Worm (Caenorhabditis elegans) whole organism, L4 larva: Measurements from ENCODE around the gene arrd-3.

Experiments used
- F49E8.2 ChIP-seq: sonication (generic microtip); optimal IDR thresholded peaks from 2 replicates; lab custom pipeline; 2016; ENCODE audit warnings: missing compliant biosample characterization, mild to moderate bottlenecking, missing genetic modification characterization, borderline replicate concordance
- R02D3.7 ChIP-seq: fragments of 150-350 bp; sonication (generic microtip); optimal IDR thresholded peaks from 3 replicates; lab custom pipeline; 2014; ENCODE audit warnings: missing biosample characterization, missing genetic modification characterization
- aha-1 ChIP-seq: fragments of 150-350 bp; peaks from one replicate; lab custom pipeline; 2014; ENCODE audit warnings: missing biosample characterization, missing genetic modification characterization
- arid-1 ChIP-seq: fragments of 200-800 bp; sonication (Bioruptor generic); conservative IDR thresholded peaks from 2 replicates; pipeline ENCODE4 v1.3.6; 2022; ENCODE audit warnings: missing genetic modification reagents, missing genetic modification characterization, missing compliant biosample characterization
- ceh-20 ChIP-seq: fragments of 200-800 bp; sonication (Bioruptor generic); IDR thresholded peaks from 2 replicates; pipeline ENCODE4 v1.3.6; 2022; ENCODE audit warnings: missing genetic modification reagents, missing genetic modification characterization, missing compliant biosample characterization
- ceh-28 ChIP-seq: fragments of 150-350 bp; optimal IDR thresholded peaks from 2 replicates; lab custom pipeline; 2014; ENCODE audit warnings: missing biosample characterization, missing genetic modification reagents, missing genetic modification characterization
- ceh-44 ChIP-seq: fragments of 200-800 bp; sonication (Bioruptor generic); IDR thresholded peaks from 2 replicates; pipeline ENCODE4 v1.3.6; 2022; ENCODE audit warnings: missing genetic modification reagents, missing genetic modification characterization, missing compliant biosample characterization
- daf-12 ChIP-seq: fragments of 150-350 bp; optimal IDR thresholded peaks from 2 replicates; lab custom pipeline; 2014; ENCODE audit warnings: missing biosample characterization, missing genetic modification reagents, missing genetic modification characterization
- daf-16 ChIP-seq, 3 experiments: sonication (generic microtip); optimal IDR thresholded peaks; 2 replicates each; lab custom pipeline; 2016 to 2017; ENCODE audit warnings: missing genetic modification characterization in 3 of 3, missing genetic modification reagents in 3 of 3, mild to moderate bottlenecking in 2 of 3, missing compliant biosample characterization in 2 of 3, missing biosample characterization in 1 of 3, moderate library complexity in 1 of 3
- daf-19 ChIP-seq: fragments of 200-800 bp; sonication (Bioruptor generic); conservative IDR thresholded peaks from 2 replicates; pipeline ENCODE4 v1.3.6; 2022; ENCODE audit warnings: missing genetic modification characterization, missing compliant biosample characterization
- daf-8 ChIP-seq: fragments of 200-800 bp; sonication (Bioruptor generic); IDR thresholded peaks from 2 replicates; pipeline ENCODE4 v1.3.6; 2022; ENCODE audit warnings: missing genetic modification characterization, missing compliant biosample characterization
- dmd-6 ChIP-seq: fragments of 200-800 bp; sonication (Bioruptor generic); IDR thresholded peaks from 2 replicates; pipeline ENCODE4 v1.3.6; 2022; ENCODE audit warnings: missing genetic modification reagents, missing genetic modification characterization, missing compliant biosample characterization
- dve-1 ChIP-seq: sonication (generic microtip); optimal IDR thresholded peaks from 2 replicates; lab custom pipeline; 2017; ENCODE audit warnings: antibody characterized with exemption, mild to moderate bottlenecking, missing genetic modification characterization, missing compliant biosample characterization; ENCODE audit not compliant: insufficient read depth
- fkh-10 ChIP-seq: fragments of 150-350 bp; optimal IDR thresholded peaks from 2 replicates; lab custom pipeline; 2014; ENCODE audit warnings: missing biosample characterization, missing genetic modification reagents, missing genetic modification characterization
- hlh-11 ChIP-seq: fragments of 200-800 bp; sonication (Bioruptor generic); optimal IDR thresholded peaks from 2 replicates; lab custom pipeline; 2018; ENCODE audit warnings: mild to moderate bottlenecking, missing genetic modification characterization, missing compliant biosample characterization
- hlh-30 ChIP-seq: sonication (generic microtip); optimal IDR thresholded peaks from 2 replicates; lab custom pipeline; 2017; ENCODE audit warnings: antibody characterized with exemption, mild to moderate bottlenecking, missing genetic modification characterization, missing compliant biosample characterization; ENCODE audit not compliant: insufficient read depth
- lin-29 ChIP-seq: fragments of 200-800 bp; sonication (Bioruptor generic); IDR thresholded peaks from 2 replicates; pipeline ENCODE4 v1.3.6; 2022; ENCODE audit warnings: missing genetic modification reagents, missing genetic modification characterization, missing compliant biosample characterization
- lin-38 ChIP-seq: fragments of 200-800 bp; sonication (Bioruptor generic); IDR thresholded peaks from 2 replicates; pipeline ENCODE4 v1.3.6; 2022; ENCODE audit warnings: missing genetic modification reagents, missing genetic modification characterization, missing compliant biosample characterization
- mdt-29 ChIP-seq: fragments of 200-800 bp; sonication (Bioruptor generic); IDR thresholded peaks from 2 replicates; pipeline ENCODE4 v1.3.6; 2022; ENCODE audit warnings: missing genetic modification reagents, missing genetic modification characterization, missing compliant biosample characterization
- mxl-3 ChIP-seq: fragments of 200-800 bp; sonication (Bioruptor generic); optimal IDR thresholded peaks from 2 replicates; lab custom pipeline; 2018; ENCODE audit warnings: mild to moderate bottlenecking, missing genetic modification characterization, missing compliant biosample characterization
- nhr-10 ChIP-seq: fragments of 150-350 bp; optimal IDR thresholded peaks from 2 replicates; lab custom pipeline; 2014; ENCODE audit warnings: missing biosample characterization, missing genetic modification characterization
- nhr-11 ChIP-seq: fragments of 150-350 bp; optimal IDR thresholded peaks from 2 replicates; lab custom pipeline; 2014; ENCODE audit warnings: missing biosample characterization, missing genetic modification characterization
- nhr-111 ChIP-seq: fragments of 200-800 bp; sonication (Bioruptor generic); optimal IDR thresholded peaks from 2 replicates; lab custom pipeline; 2018; ENCODE audit warnings: mild to moderate bottlenecking, missing genetic modification characterization, missing compliant biosample characterization
- nhr-237 ChIP-seq: sonication (generic microtip); optimal IDR thresholded peaks from 2 replicates; lab custom pipeline; 2017; ENCODE audit warnings: missing biosample characterization, missing genetic modification characterization
- nhr-25 ChIP-seq: sonication (generic microtip); optimal IDR thresholded peaks from 2 replicates; lab custom pipeline; 2017; ENCODE audit warnings: missing genetic modification characterization, mild to moderate bottlenecking, missing compliant biosample characterization, antibody characterized with exemption, moderate library complexity, borderline replicate concordance; ENCODE audit not compliant: insufficient read depth
- nhr-28 ChIP-seq: fragments of 150-350 bp; optimal IDR thresholded peaks from 2 replicates; lab custom pipeline; 2014; ENCODE audit warnings: missing biosample characterization, missing genetic modification characterization
- nhr-48 ChIP-seq: sonication (generic microtip); optimal IDR thresholded peaks from 2 replicates; lab custom pipeline; 2016; ENCODE audit warnings: mild to moderate bottlenecking, missing genetic modification characterization, missing compliant biosample characterization
- nhr-6 ChIP-seq: fragments of 150-350 bp; optimal IDR thresholded peaks from 2 replicates; lab custom pipeline; 2014; ENCODE audit warnings: missing biosample characterization, missing genetic modification characterization
- nhr-77 ChIP-seq: fragments of 150-350 bp; optimal IDR thresholded peaks from 2 replicates; lab custom pipeline; 2014; ENCODE audit warnings: missing biosample characterization, missing genetic modification characterization
- pha-4 ChIP-seq, 2 experiments: fragments of 150-350 bp in 1 of 2; fragments of 200-800 bp in 1 of 2; sonication (Bioruptor generic) in 1 of 2; IDR thresholded peaks in 1 of 2; optimal IDR thresholded peaks in 1 of 2; 2 replicates each; pipeline versions ENCODE4 v1.3.6 to Lab custom; 2014 to 2022; ENCODE audit warnings: missing genetic modification characterization in 2 of 2, missing genetic modification reagents in 2 of 2, missing biosample characterization in 1 of 2, missing compliant biosample characterization in 1 of 2
- rbr-2 ChIP-seq: sonication (generic microtip); optimal IDR thresholded peaks from 2 replicates; lab custom pipeline; 2016; ENCODE audit warnings: missing genotype, missing genetic modification characterization, missing compliant biosample characterization
- set-16 ChIP-seq: fragments of 200-800 bp; sonication (Bioruptor generic); IDR thresholded peaks from 2 replicates; pipeline ENCODE4 v1.3.6; 2022; ENCODE audit warnings: missing genetic modification reagents, missing genetic modification characterization, missing compliant biosample characterization
- tag-97 ChIP-seq: fragments of 200-800 bp; sonication (Bioruptor generic); IDR thresholded peaks from 2 replicates; pipeline ENCODE4 v1.3.6; 2022; ENCODE audit warnings: missing genetic modification characterization, missing compliant biosample characterization
- unc-130 ChIP-seq: sonication (generic microtip); optimal IDR thresholded peaks from 2 replicates; lab custom pipeline; 2016; ENCODE audit warnings: missing genetic modification reagents, missing genetic modification characterization, missing compliant biosample characterization
- unc-62 ChIP-seq, 3 experiments: fragments of 150-350 bp in 1 of 3; sonication (generic microtip); optimal IDR thresholded peaks in 2 of 3; peaks in 1 of 3; 1 replicate in 1 of 3; 2 replicates in 2 of 3; lab custom pipeline; 2014 to 2017; ENCODE audit warnings: missing biosample characterization in 3 of 3, missing genetic modification characterization in 3 of 3, missing genetic modification reagents in 3 of 3, missing genotype in 1 of 3
- zip-11 ChIP-seq: fragments of 200-800 bp; sonication (Bioruptor generic); IDR thresholded peaks from 2 replicates; pipeline ENCODE4 v1.3.6; 2022; ENCODE audit warnings: missing genetic modification characterization, missing compliant biosample characterization

Gene arrd-3

ce11 chrII:9418843-9419532 lies 6.6 kb downstream of the arrd-3 start:
- TF ChIP-seq ceh-44 (GFP tag; lab: Robert Waterston, UW) = no peak
- peak; percentile 58 for TF ChIP-seq dmd-6 (GFP tag; lab: Robert Waterston, UW)
- TF ChIP-seq hlh-11 (tag; lab: Kevin White, UChicago) = peak; percentile 3
- no peak for TF ChIP-seq nhr-111 (GFP tag; lab: Kevin White, UChicago)
- TF ChIP-seq nhr-237 (tag; lab: Kevin White, UChicago) = no peak
- TF ChIP-seq nhr-48 (tag; lab: Kevin White, UChicago) = no peak
- no peak for TF ChIP-seq arid-1 (GFP tag; lab: Robert Waterston, UW)
- no peak for TF ChIP-seq daf-16 (GFP tag; optimal IDR thresholded peaks at IDR 0.05; lab: Kevin White, UChicago)
- TF ChIP-seq daf-16 (tag; optimal IDR thresholded peaks at IDR 0.05; lab: Kevin White, UChicago) = peak; percentile 10
- no peak for TF ChIP-seq lin-29 (GFP tag; lab: Robert Waterston, UW)
- no peak for TF ChIP-seq dve-1 (tag; lab: Kevin White, UChicago)
- TF ChIP-seq tag-97 = no peak
- no peak for TF ChIP-seq lin-38 (GFP tag; lab: Robert Waterston, UW)
- no peak for TF ChIP-seq R02D3.7 (tag; lab: Kevin White, UChicago)
- peak; percentile 24 for TF ChIP-seq hlh-30 (tag; lab: Kevin White, UChicago)
- TF ChIP-seq unc-62 (GFP tag; optimal IDR thresholded peaks at IDR 0.05 in 1 of 2; lab: Kevin White, UChicago) = peak in 1 of 2 experiments; percentile 91
- no peak for TF ChIP-seq unc-62 (tag; optimal IDR thresholded peaks at IDR 0.05; lab: Kevin White, UChicago)
- TF ChIP-seq unc-130 (GFP tag; lab: Kevin White, UChicago) = no peak
- TF ChIP-seq fkh-10 (GFP tag; lab: Kevin White, UChicago) = no peak
- TF ChIP-seq nhr-28 (tag; lab: Kevin White, UChicago) = peak; percentile 37
- no peak for TF ChIP-seq F49E8.2
- no peak for TF ChIP-seq daf-19 (GFP tag; lab: Robert Waterston, UW)
- no peak for TF ChIP-seq daf-8 (GFP tag; lab: Robert Waterston, UW)
- TF ChIP-seq nhr-11 (tag; lab: Kevin White, UChicago) = no peak

DNA sequence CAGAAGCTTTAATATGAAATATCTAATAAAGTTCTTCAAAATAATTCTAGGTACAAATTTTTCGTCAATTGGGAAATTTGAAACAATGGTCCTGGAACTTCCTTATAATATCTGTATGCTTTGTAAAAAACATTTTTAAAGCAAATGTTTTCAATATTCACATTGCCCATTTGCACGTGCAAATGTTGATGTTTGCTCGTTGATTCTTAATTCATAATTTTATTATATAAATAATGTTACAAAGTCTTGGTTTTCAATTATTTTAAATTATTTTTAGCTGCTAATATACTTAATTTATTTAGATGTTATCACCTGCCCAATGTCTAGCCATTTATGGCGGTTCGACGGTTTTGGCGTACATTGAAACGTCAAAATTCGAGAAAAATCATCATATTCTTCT lies 9.6 kb downstream of the arrd-3 start, which contains the start of gene M176.11:
TSS of gene M176.11 (plus strand) at position 301 of the 400 bp plus-strand sequence.
- TF ChIP-seq ceh-28 (tag; lab: Kevin White, UChicago) (no peak), zip-11 (no peak), pha-4 (GFP tag; IDR thresholded peaks at IDR 0.05; lab: Robert Waterston, UW) (no peak), pha-4 (tag; optimal IDR thresholded peaks at IDR 0.05; lab: Kevin White, UChicago) (no peak), nhr-6 (no peak), nhr-77 (no peak)

DNA sequence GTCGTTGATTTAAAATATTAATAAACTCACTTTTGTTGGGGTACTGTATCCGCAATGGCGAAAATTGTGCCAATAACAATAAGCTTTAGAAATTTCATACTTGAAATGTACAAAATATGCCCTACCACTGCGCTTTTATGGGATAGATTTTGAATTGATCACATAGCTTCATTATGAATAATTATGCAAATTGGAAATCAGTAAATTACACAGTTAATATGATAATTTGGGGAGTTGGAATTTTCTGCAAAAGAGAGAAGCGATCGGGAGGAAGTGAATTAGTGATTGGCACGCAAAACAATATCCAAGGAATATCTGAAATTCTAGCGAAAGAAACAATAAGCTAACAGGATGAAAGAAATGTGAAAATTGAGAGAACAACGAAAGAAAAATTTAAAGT lies 13.7 kb downstream of the arrd-3 start, which contains the start of gene M176.10:
TSS of gene M176.10 (minus strand) at position 101 of the 400 bp plus-strand sequence.
- TF ChIP-seq daf-12 (no peak), mxl-3 (no peak), mdt-29 (no peak), arid-1 (GFP tag; lab: Robert Waterston, UW) (no peak), nhr-10 (no peak), ceh-20 (GFP tag; lab: Robert Waterston, UW) (no peak), rbr-2 (no peak), pha-4 (GFP tag; IDR thresholded peaks at IDR 0.05; lab: Robert Waterston, UW) (no peak), pha-4 (tag; optimal IDR thresholded peaks at IDR 0.05; lab: Kevin White, UChicago) (no peak), dve-1 (tag; lab: Kevin White, UChicago) (no peak), set-16 (GFP tag; lab: Robert Waterston, UW) (no peak), nhr-25 (tag; lab: Kevin White, UChicago) (no peak), daf-16 (GFP tag; optimal IDR thresholded peaks at IDR 0.05; lab: Kevin White, UChicago) (no peak), daf-16 (tag; optimal IDR thresholded peaks at IDR 0.05; lab: Kevin White, UChicago) (no peak), aha-1 (no peak)
